Worm (Caenorhabditis elegans) whole organism, L1 larva: ENCODE results near the gene F52D2.12.

Source experiments
- F16B12.6 ChIP-seq: fragments of 150-350 bp; optimal IDR thresholded peaks from 2 replicates; lab custom pipeline; 2014; ENCODE audit warnings: missing biosample characterization, missing genetic modification characterization
- ama-1 ChIP-seq: fragments of 150-350 bp; optimal IDR thresholded peaks from 2 replicates; lab custom pipeline; 2014
- blmp-1 ChIP-seq: fragments of 150-350 bp; optimal IDR thresholded peaks from 2 replicates; lab custom pipeline; 2014; ENCODE audit warnings: missing biosample characterization, missing genetic modification characterization
- ceh-8 ChIP-seq: fragments of 200-800 bp; sonication (Bioruptor generic); optimal IDR thresholded peaks from 2 replicates; lab custom pipeline; 2018; ENCODE audit warnings: mild to moderate bottlenecking, missing genetic modification characterization, moderate library complexity, missing compliant biosample characterization
- ceh-90 ChIP-seq: sonication (generic microtip); optimal IDR thresholded peaks from 2 replicates; lab custom pipeline; 2016; ENCODE audit warnings: missing genetic modification characterization, missing compliant biosample characterization
- ces-1 ChIP-seq: fragments of 150-350 bp; optimal IDR thresholded peaks from 2 replicates; lab custom pipeline; 2014; ENCODE audit warnings: missing biosample characterization, missing genetic modification reagents, missing genetic modification characterization
- dsc-1 ChIP-seq: sonication (generic microtip); optimal IDR thresholded peaks from 2 replicates; lab custom pipeline; 2016; ENCODE audit warnings: mild to moderate bottlenecking, missing genetic modification characterization, missing compliant biosample characterization
- nhr-237 ChIP-seq: fragments of 150-350 bp; optimal IDR thresholded peaks from 2 replicates; lab custom pipeline; 2014; ENCODE audit warnings: missing biosample characterization, missing genetic modification characterization
- nhr-90 ChIP-seq: sonication (generic microtip); optimal IDR thresholded peaks from 2 replicates; lab custom pipeline; 2016; ENCODE audit warnings: mild to moderate bottlenecking, missing genetic modification characterization, missing compliant biosample characterization; ENCODE audit not compliant: poor library complexity
- sox-4 ChIP-seq: sonication (generic microtip); optimal IDR thresholded peaks from 2 replicates; lab custom pipeline; 2016; ENCODE audit warnings: missing genetic modification characterization, missing compliant biosample characterization
- sptf-1 ChIP-seq: fragments of 150-350 bp; optimal IDR thresholded peaks from 2 replicates; lab custom pipeline; 2014; ENCODE audit warnings: missing biosample characterization, missing genetic modification characterization

DNA sequence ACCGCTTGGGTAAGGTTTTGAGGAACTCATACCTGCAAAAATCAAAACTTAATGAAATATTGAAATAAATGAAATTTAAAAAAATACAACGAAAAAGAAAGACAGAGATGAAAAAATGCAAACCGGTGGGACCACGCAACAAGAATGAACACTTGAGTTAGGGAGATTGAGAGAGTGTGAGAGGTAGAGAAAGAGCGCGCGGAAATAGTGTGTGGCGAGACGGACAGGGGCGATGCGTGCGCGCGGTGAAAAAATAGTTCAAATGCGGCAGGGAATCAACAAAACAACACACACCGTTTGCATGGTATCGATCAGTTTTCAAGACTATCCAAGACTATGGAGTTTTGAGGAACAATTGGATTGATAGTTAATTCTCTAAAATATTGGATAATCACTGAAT is 11.8 kb downstream of the F52D2.12 start, which contains the start of gene meg-3:
- TF ChIP-seq sox-4 (tag; lab: Kevin White, UChicago) (no peak), nhr-237 (tag; lab: Kevin White, UChicago) (no peak), ceh-90 (no peak), F16B12.6 (tag; lab: Kevin White, UChicago) (no peak), ces-1 (GFP tag; lab: Kevin White, UChicago) (no peak), dsc-1 (tag; lab: Kevin White, UChicago) (no peak), ama-1 (no peak), nhr-90 (tag; lab: Kevin White, UChicago) (no peak), ceh-8 (no peak), blmp-1 (tag; lab: Kevin White, UChicago) (no peak), sptf-1 (tag; lab: Kevin White, UChicago) (no peak)
